Worm (Caenorhabditis elegans): ENCODE results near the gene mps-2.

DNA sequence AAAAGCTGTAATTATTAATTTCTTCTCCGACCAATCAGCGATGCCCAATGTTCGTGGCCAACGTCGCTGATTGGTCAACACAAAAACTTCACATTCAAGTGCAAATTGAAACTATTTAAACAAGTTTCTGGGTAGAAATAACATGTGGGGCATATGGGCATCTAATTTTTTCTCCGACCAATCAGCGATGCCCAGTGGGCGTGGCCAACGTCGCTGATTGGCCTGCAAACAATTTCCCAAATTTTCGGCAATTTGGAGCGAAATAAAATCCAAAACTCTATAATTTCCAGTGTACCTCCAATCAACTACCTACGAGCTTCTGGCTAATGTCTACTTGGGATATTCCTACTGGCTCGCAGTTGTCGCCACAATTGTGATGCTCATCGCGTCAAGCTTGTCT lies 29.3 kb upstream of the mps-2 start:
- TF ChIP-seq ceh-82 (tag; optimal IDR thresholded peaks at IDR 0.05) (no peak), elt-3 (tag; optimal IDR thresholded peaks at IDR 0.05) (no peak), lin-39 (tag; optimal IDR thresholded peaks at IDR 0.05) (no peak), ztf-11 (tag; optimal IDR thresholded peaks at IDR 0.05) (no peak), jun-1 (tag; optimal IDR thresholded peaks at IDR 0.05) (no peak), fkh-10 (GFP tag; optimal IDR thresholded peaks at IDR 0.05) (no peak), unc-39 (tag; optimal IDR thresholded peaks at IDR 0.05) (no peak), mml-1 (tag; optimal IDR thresholded peaks at IDR 0.05) (no peak), snpc-4 (tag; optimal IDR thresholded peaks at IDR 0.05) (no peak), nhr-77 (tag; optimal IDR thresholded peaks at IDR 0.05) (no peak), nhr-237 (tag; optimal IDR thresholded peaks at IDR 0.05) (no peak), pha-4 (tag; optimal IDR thresholded peaks at IDR 0.05) (no peak), ceh-16 (tag; optimal IDR thresholded peaks at IDR 0.05) (no peak), unc-62 (GFP tag; optimal IDR thresholded peaks at IDR 0.05) (no peak)
